Fruit fly (Drosophila melanogaster) whole organism, pupa: ENCODE measurements around the gene CG7778.

Experiments used
- CG13204 ChIP-seq: fragments of 200-800 bp; sonication (Bioruptor generic); optimal IDR thresholded peaks from 2 replicates; lab custom pipeline; 2018; ENCODE audit warnings: missing biosample characterization, mild to moderate bottlenecking, missing genetic modification characterization, moderate library complexity
- CG4496 ChIP-seq: fragments of 200-800 bp; sonication (Bioruptor generic); IDR thresholded peaks from 3 replicates; pipeline ENCODE4 v1.3.6; 2022; ENCODE audit warnings: missing biosample characterization, missing genetic modification characterization
- D1 ChIP-seq: fragments of 200-800 bp; sonication (Bioruptor generic); optimal IDR thresholded peaks from 2 replicates; lab custom pipeline; 2018; ENCODE audit warnings: missing biosample characterization, mild to moderate bottlenecking, missing genetic modification characterization, moderate library complexity
- EcR ChIP-seq: fragments of 200-800 bp; sonication (Bioruptor generic); optimal IDR thresholded peaks from 3 replicates; lab custom pipeline; 2019; ENCODE audit warnings: missing biosample characterization, missing genetic modification characterization, mild to moderate bottlenecking, moderate library complexity, missing genetic modification reagents
- Pif1B ChIP-seq: fragments of 200-800 bp; sonication (Bioruptor generic); optimal IDR thresholded peaks from 3 replicates; lab custom pipeline; 2016; ENCODE audit warnings: missing biosample characterization, missing genetic modification characterization
- fd96Ca ChIP-seq: fragments of 200-800 bp; sonication (Bioruptor generic); IDR thresholded peaks from 3 replicates; pipeline ENCODE4 v1.3.6; 2022; ENCODE audit warnings: missing biosample characterization, missing genetic modification characterization

dm6 chr2L:8346260-8346659 lies at the start of gene CG7778:
- no peak for TF ChIP-seq fd96Ca (GFP tag; lab: Robert Waterston, UW)
- no peak for TF ChIP-seq D1
- TF ChIP-seq EcR = no peak
- no peak for TF ChIP-seq CG13204 (GFP tag; lab: Kevin White, UChicago)
- TF ChIP-seq Pif1B (GFP tag; lab: Kevin White, UChicago) = no peak
- no peak for TF ChIP-seq CG4496 (GFP tag; lab: Robert Waterston, UW)
